Fruit fly (Drosophila melanogaster): ENCODE data around the gene rdgA.

Gene rdgA

DNA sequence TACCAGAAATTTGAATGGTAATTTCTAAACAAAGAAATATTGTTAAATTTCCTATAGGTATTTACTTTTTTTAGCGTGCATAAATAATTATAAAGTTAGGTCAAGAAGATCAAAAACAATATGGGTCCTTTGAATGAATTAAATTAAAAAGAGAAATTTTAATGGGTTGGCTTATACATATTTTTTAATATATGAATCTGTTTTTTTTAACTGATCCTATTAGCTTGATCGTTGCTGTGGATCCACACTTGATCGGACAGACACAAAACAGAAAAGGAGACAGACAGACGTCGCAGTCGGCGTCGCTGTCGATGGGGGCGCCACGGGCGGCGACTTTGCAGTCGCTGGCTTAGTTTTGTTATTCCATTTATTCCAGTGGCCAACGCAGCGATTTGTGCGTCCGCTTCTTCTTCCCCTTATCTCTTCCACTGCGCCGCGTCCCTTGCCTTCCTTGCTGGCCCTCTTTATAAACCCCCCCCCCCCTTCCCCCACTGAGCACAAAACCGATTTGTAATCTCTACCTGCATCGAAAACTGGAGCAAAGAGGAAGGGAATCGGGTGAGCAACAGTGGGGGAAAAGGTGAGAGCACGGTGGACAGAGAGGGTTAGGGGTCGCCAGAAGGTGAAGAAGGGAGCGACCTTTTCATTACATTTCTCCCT is 141.0 kb downstream of the rdgA start (continued):
- peak; percentile 62 for TF ChIP-seq twi (tag; optimal IDR thresholded peaks at IDR 0.05)
- no peak for TF ChIP-seq gsb (GFP tag; IDR thresholded peaks at IDR 0.05)
- TF ChIP-seq CG10366 (GFP tag; IDR thresholded peaks at IDR 0.05), result no peak; the same call in 1 of the 2 replicates
- peak; percentile 82 for TF ChIP-seq CG7839 (tag; optimal IDR thresholded peaks at IDR 0.05)
- no peak for TF ChIP-seq CG17612 (GFP tag; IDR thresholded peaks at IDR 0.05)
- TF ChIP-seq sob (GFP tag; IDR thresholded peaks at IDR 0.05), result no peak
- no peak for TF ChIP-seq z (GFP tag; IDR thresholded peaks at IDR 0.05)
- no peak for TF ChIP-seq CG43689 (GFP tag; IDR thresholded peaks at IDR 0.05)
- TF ChIP-seq Doc2 (GFP tag; IDR thresholded peaks at IDR 0.05), result no peak
- TF ChIP-seq Med (GFP tag), result peak; percentile 81
- peak; percentile 86 for TF ChIP-seq phol (tag; optimal IDR thresholded peaks at IDR 0.05)
- peak; percentile 48; the same call in 2 of the 3 replicates for TF ChIP-seq dysf (GFP tag; IDR thresholded peaks at IDR 0.05)
- no peak for TF ChIP-seq Neu2 (GFP tag; optimal IDR thresholded peaks at IDR 0.05; ENCODE audit: borderline replicate concordance)
- TF ChIP-seq danr (GFP tag; IDR thresholded peaks at IDR 0.05), result no peak
- TF ChIP-seq CG15479 (GFP tag; optimal IDR thresholded peaks at IDR 0.05), result no peak
- peak; percentile 50; the same call in 1 of the 2 replicates for TF ChIP-seq lmd (GFP tag; IDR thresholded peaks at IDR 0.05)
- peak; percentile 81 for TF ChIP-seq CG15696 (tag; optimal IDR thresholded peaks at IDR 0.05)
- TF ChIP-seq CG17361 (GFP tag; IDR thresholded peaks at IDR 0.05), result peak; percentile 85
- peak; percentile 87 for TF ChIP-seq grn (GFP tag; optimal IDR thresholded peaks at IDR 0.05)
- no peak for TF ChIP-seq sima (GFP tag; optimal IDR thresholded peaks at IDR 0.05)
- TF ChIP-seq gcm (GFP tag; optimal IDR thresholded peaks at IDR 0.05), result peak; percentile 86
- peak; percentile 28 for TF ChIP-seq Mes4 (GFP tag; optimal IDR thresholded peaks at IDR 0.05)
- TF ChIP-seq jing (GFP tag; optimal IDR thresholded peaks at IDR 0.05), result no peak
- peak; percentile 95 for TF ChIP-seq sens (GFP tag)
- TF ChIP-seq jigr1 (GFP tag; IDR thresholded peaks at IDR 0.05), result no peak
- peak; percentile 92 for TF ChIP-seq CG2712 (tag; optimal IDR thresholded peaks at IDR 0.05)
- no peak for TF ChIP-seq CG12155 (GFP tag; optimal IDR thresholded peaks at IDR 0.05)
- no peak for TF ChIP-seq B-H1 (GFP tag; IDR thresholded peaks at IDR 0.05)
- TF ChIP-seq CG6654 (GFP tag; optimal IDR thresholded peaks at IDR 0.05), result peak; percentile 25
- peak; percentile 61 for TF ChIP-seq Nf-YB (GFP tag; optimal IDR thresholded peaks at IDR 0.05)
- TF ChIP-seq CG2678 (tag; optimal IDR thresholded peaks at IDR 0.05), result peak; percentile 79
- peak; percentile 53 for TF ChIP-seq ewg (GFP tag; optimal IDR thresholded peaks at IDR 0.05)
- TF ChIP-seq CG11696 (GFP tag; IDR thresholded peaks at IDR 0.05), result peak; percentile 94
- no peak for TF ChIP-seq slou (GFP tag; optimal IDR thresholded peaks at IDR 0.05)
- TF ChIP-seq CG12942 (GFP tag; optimal IDR thresholded peaks at IDR 0.05), result no peak
- peak; percentile 44 for TF ChIP-seq Chrac-16 (GFP tag; optimal IDR thresholded peaks at IDR 0.05)
- TF ChIP-seq CG2889 (GFP tag; IDR thresholded peaks at IDR 0.05), result no peak
- peak; percentile 45 for TF ChIP-seq bcd (GFP tag; optimal IDR thresholded peaks at IDR 0.05)
- TF ChIP-seq CG3163 (GFP tag; optimal IDR thresholded peaks at IDR 0.05), result no peak
- TF ChIP-seq Hr78 (GFP tag; optimal IDR thresholded peaks at IDR 0.05), result peak in 1 of 2 experiments; percentile 98
- TF ChIP-seq ssp (GFP tag; IDR thresholded peaks at IDR 0.05), result 0 out of 2 replicates have a peak, but pooled peaks have one; percentile 22
- no peak for TF ChIP-seq CG12104 (GFP tag; optimal IDR thresholded peaks at IDR 0.05)
- TF ChIP-seq oc (tag; optimal IDR thresholded peaks at IDR 0.05), result peak; percentile 56
- peak; percentile 70 for TF ChIP-seq CG9727 (GFP tag; optimal IDR thresholded peaks at IDR 0.05)
- TF ChIP-seq CG7928 (GFP tag; optimal IDR thresholded peaks at IDR 0.05), result no peak
- TF ChIP-seq CG6791 (GFP tag; IDR thresholded peaks at IDR 0.05; ENCODE audit: partially characterized antibody), result no peak
- TF ChIP-seq CG3838 (GFP tag; optimal IDR thresholded peaks at IDR 0.05), result no peak
- TF ChIP-seq CG13296 (GFP tag; optimal IDR thresholded peaks at IDR 0.05), result peak; percentile 46
- no peak for TF ChIP-seq hth (optimal IDR thresholded peaks at IDR 0.05)
- no peak for TF ChIP-seq fu2 (GFP tag; optimal IDR thresholded peaks at IDR 0.05)
- TF ChIP-seq cato (GFP tag; optimal IDR thresholded peaks at IDR 0.05; ENCODE audit: borderline replicate concordance), result no peak

Measured in whole organism, embryonic.